Fruit fly (Drosophila melanogaster): ENCODE measurements around the gene Gem3.

Gene Gem3

dm6 chr3L:10463051-10463866 lies at the start of gene Gem3, which contains the start of gene CG32061:
Gene Gem3, minus strand, starts transcription at chr3L:10463101.
Gene CG32061, plus strand, starts transcription at chr3L:10463816.
- TF ChIP-seq usp (GFP tag; optimal IDR thresholded peaks at IDR 0.05) = no peak
- no peak for TF ChIP-seq CG8478 (optimal IDR thresholded peaks at IDR 0.05)
- TF ChIP-seq psq (optimal IDR thresholded peaks at IDR 0.05) = no peak
- TF ChIP-seq pan (optimal IDR thresholded peaks at IDR 0.05) = no peak
- no peak for TF ChIP-seq EcR (GFP tag; optimal IDR thresholded peaks at IDR 0.05)
- no peak for TF ChIP-seq Dll (optimal IDR thresholded peaks at IDR 0.05)

dm6 chr3L:10507971-10508370 lies 45.1 kb upstream of the Gem3 start:
- TF ChIP-seq EcR (GFP tag; optimal IDR thresholded peaks at IDR 0.05) = no peak
- TF ChIP-seq usp (GFP tag; optimal IDR thresholded peaks at IDR 0.05) = no peak
- TF ChIP-seq CG8478 (optimal IDR thresholded peaks at IDR 0.05) = no peak
- no peak for TF ChIP-seq pan (optimal IDR thresholded peaks at IDR 0.05)
- no peak for TF ChIP-seq Dll (optimal IDR thresholded peaks at IDR 0.05)
- no peak for TF ChIP-seq psq (optimal IDR thresholded peaks at IDR 0.05)

- TF ChIP-seq Dll (optimal IDR thresholded peaks at IDR 0.05) (no peak), CG8478 (optimal IDR thresholded peaks at IDR 0.05) (no peak), pan (optimal IDR thresholded peaks at IDR 0.05) (no peak), psq (optimal IDR thresholded peaks at IDR 0.05) (no peak), EcR (GFP tag; optimal IDR thresholded peaks at IDR 0.05) (no peak), usp (GFP tag; optimal IDR thresholded peaks at IDR 0.05) (no peak)
These were observed 41.7 kb upstream of the Gem3 start for dm6 chr3L:10504607-10505006.

dm6 chr3L:10495882-10496654 lies 33.2 kb upstream of the Gem3 start:
- no peak for TF ChIP-seq usp (GFP tag; optimal IDR thresholded peaks at IDR 0.05)
- no peak for TF ChIP-seq EcR (GFP tag; optimal IDR thresholded peaks at IDR 0.05)
- TF ChIP-seq psq (optimal IDR thresholded peaks at IDR 0.05) = no peak
- no peak for TF ChIP-seq pan (optimal IDR thresholded peaks at IDR 0.05)
- no peak for TF ChIP-seq CG8478 (optimal IDR thresholded peaks at IDR 0.05)
- TF ChIP-seq Dll (optimal IDR thresholded peaks at IDR 0.05) = no peak

dm6 chr3L:10490561-10490960 lies 27.7 kb upstream of the Gem3 start, which contains the start of gene S-Lap4:
Gene S-Lap4, plus strand, starts transcription at chr3L:10490861.
- TF ChIP-seq CG8478 (optimal IDR thresholded peaks at IDR 0.05) (no peak), EcR (GFP tag; optimal IDR thresholded peaks at IDR 0.05) (no peak), pan (optimal IDR thresholded peaks at IDR 0.05) (no peak), usp (GFP tag; optimal IDR thresholded peaks at IDR 0.05) (no peak)

- TF ChIP-seq EcR (GFP tag; optimal IDR thresholded peaks at IDR 0.05) (no peak), Dll (optimal IDR thresholded peaks at IDR 0.05) (no peak), CG8478 (optimal IDR thresholded peaks at IDR 0.05) (no peak), pan (optimal IDR thresholded peaks at IDR 0.05) (no peak), psq (optimal IDR thresholded peaks at IDR 0.05) (no peak), usp (GFP tag; optimal IDR thresholded peaks at IDR 0.05) (no peak)
These were observed 22.6 kb upstream of the Gem3 start for dm6 chr3L:10485496-10485895.

dm6 chr3L:10482477-10482876 lies 19.6 kb upstream of the Gem3 start:
- TF ChIP-seq Dll (optimal IDR thresholded peaks at IDR 0.05) (no peak), usp (GFP tag; optimal IDR thresholded peaks at IDR 0.05) (no peak), CG8478 (optimal IDR thresholded peaks at IDR 0.05) (no peak), EcR (GFP tag; optimal IDR thresholded peaks at IDR 0.05) (no peak)

- no peak for TF ChIP-seq CG8478 (optimal IDR thresholded peaks at IDR 0.05)
These were observed 18.2 kb upstream of the Gem3 start, which contains the start of gene Rbfox1 for dm6 chr3L:10481112-10481511. Gene Rbfox1, plus strand, starts transcription at chr3L:10481412.

dm6 chr3L:10478214-10478613 lies 15.3 kb upstream of the Gem3 start, which contains the start of gene CG46430:
Gene CG46430, plus strand, starts transcription at chr3L:10478514.
- no peak for TF ChIP-seq pan (optimal IDR thresholded peaks at IDR 0.05)
- no peak for TF ChIP-seq CG8478 (optimal IDR thresholded peaks at IDR 0.05)
- TF ChIP-seq Dll (optimal IDR thresholded peaks at IDR 0.05) = no peak
- no peak for TF ChIP-seq psq (optimal IDR thresholded peaks at IDR 0.05)
- TF ChIP-seq EcR (GFP tag; optimal IDR thresholded peaks at IDR 0.05) = no peak
- TF ChIP-seq usp (GFP tag; optimal IDR thresholded peaks at IDR 0.05) = no peak

dm6 chr3L:10464887-10465286 lies 2.0 kb upstream of the Gem3 start, which contains the start of gene S-Lap3:
Gene S-Lap3, plus strand, starts transcription at chr3L:10465187.
- no peak for TF ChIP-seq usp (GFP tag; optimal IDR thresholded peaks at IDR 0.05)
- TF ChIP-seq EcR (GFP tag; optimal IDR thresholded peaks at IDR 0.05) = no peak
- TF ChIP-seq CG8478 (optimal IDR thresholded peaks at IDR 0.05) = no peak
- TF ChIP-seq Dll (optimal IDR thresholded peaks at IDR 0.05) = no peak
- TF ChIP-seq psq (optimal IDR thresholded peaks at IDR 0.05) = no peak
- no peak for TF ChIP-seq pan (optimal IDR thresholded peaks at IDR 0.05)

dm6 chr3L:10459076-10459475 lies 3.8 kb downstream of the Gem3 start:
- TF ChIP-seq CG8478 (optimal IDR thresholded peaks at IDR 0.05) (no peak), Dll (optimal IDR thresholded peaks at IDR 0.05) (no peak), psq (optimal IDR thresholded peaks at IDR 0.05) (no peak), usp (GFP tag; optimal IDR thresholded peaks at IDR 0.05) (no peak), pan (optimal IDR thresholded peaks at IDR 0.05) (no peak), EcR (GFP tag; optimal IDR thresholded peaks at IDR 0.05) (no peak)

dm6 chr3L:10449725-10450124 lies 13.2 kb downstream of the Gem3 start:
- no peak for TF ChIP-seq EcR (GFP tag; optimal IDR thresholded peaks at IDR 0.05)
- TF ChIP-seq pan (optimal IDR thresholded peaks at IDR 0.05) = no peak
- TF ChIP-seq usp (GFP tag; optimal IDR thresholded peaks at IDR 0.05) = no peak
- TF ChIP-seq CG8478 (optimal IDR thresholded peaks at IDR 0.05) = no peak
- TF ChIP-seq Dll (optimal IDR thresholded peaks at IDR 0.05) = no peak
- TF ChIP-seq psq (optimal IDR thresholded peaks at IDR 0.05) = no peak

All from whole organism.